Fruit fly (Drosophila melanogaster): ENCODE measurements around the gene CG3857.

CG3857 gene

DNA sequence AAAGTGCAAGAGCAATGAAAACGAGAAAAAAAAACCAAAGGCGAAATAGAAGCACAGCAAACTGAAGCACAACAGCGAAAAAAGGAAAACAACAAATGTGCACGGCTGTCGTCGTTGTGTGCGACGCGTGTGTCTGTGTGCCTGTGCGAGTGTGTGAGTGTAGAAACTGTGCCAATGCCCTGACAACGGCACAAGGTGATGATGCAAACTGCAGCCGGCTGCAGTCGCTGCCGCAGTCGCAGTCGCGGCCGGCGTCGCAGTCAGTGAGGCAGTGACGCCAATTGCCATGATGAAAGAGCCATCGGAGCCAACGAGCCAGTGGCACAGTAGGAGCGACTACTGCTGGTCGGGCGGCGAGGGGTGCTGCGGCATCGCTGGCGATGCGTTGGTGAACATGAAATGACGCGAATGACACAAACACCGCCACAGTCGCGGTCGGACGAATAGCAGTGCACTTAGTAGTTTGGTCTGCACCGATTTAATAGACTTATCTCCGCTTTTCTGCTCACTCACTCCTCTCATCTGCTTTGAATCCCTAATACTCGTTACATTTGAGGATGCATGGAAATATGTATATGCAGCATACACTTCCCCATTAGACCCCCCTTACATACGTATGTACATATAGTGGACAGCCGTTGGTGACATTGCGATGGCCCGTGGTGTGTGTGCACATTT lies 28.9 kb upstream of the CG3857 start:
- TF ChIP-seq EcR (GFP tag; optimal IDR thresholded peaks at IDR 0.05), result peak in 1 of 2 experiments; percentile 90
- no peak for TF ChIP-seq CG8478 (optimal IDR thresholded peaks at IDR 0.05)

DNA sequence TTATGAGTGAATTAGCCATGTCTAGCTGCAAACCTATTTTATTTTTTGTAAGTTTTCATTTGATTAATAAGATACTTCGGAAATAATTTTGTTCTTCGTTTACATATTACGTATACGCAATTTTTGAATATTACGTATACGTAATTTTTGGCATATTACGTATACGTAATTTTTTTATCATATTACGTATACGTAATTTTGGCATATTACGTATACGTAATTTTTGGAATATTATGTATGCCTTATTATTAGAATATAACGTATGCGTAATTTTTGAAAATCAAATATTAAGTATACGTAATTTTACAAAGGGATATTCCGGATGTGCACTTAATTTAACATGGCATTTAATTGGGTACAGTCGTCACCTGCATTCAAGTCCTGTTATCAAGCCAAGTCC lies 28.3 kb upstream of the CG3857 start:
- no peak for TF ChIP-seq pan (optimal IDR thresholded peaks at IDR 0.05)
- no peak for TF ChIP-seq usp (GFP tag; optimal IDR thresholded peaks at IDR 0.05)
- no peak for TF ChIP-seq CG8478 (optimal IDR thresholded peaks at IDR 0.05)
- no peak for TF ChIP-seq Dll (optimal IDR thresholded peaks at IDR 0.05)
- no peak for TF ChIP-seq psq (optimal IDR thresholded peaks at IDR 0.05)
- TF ChIP-seq EcR (GFP tag; optimal IDR thresholded peaks at IDR 0.05), result no peak

DNA sequence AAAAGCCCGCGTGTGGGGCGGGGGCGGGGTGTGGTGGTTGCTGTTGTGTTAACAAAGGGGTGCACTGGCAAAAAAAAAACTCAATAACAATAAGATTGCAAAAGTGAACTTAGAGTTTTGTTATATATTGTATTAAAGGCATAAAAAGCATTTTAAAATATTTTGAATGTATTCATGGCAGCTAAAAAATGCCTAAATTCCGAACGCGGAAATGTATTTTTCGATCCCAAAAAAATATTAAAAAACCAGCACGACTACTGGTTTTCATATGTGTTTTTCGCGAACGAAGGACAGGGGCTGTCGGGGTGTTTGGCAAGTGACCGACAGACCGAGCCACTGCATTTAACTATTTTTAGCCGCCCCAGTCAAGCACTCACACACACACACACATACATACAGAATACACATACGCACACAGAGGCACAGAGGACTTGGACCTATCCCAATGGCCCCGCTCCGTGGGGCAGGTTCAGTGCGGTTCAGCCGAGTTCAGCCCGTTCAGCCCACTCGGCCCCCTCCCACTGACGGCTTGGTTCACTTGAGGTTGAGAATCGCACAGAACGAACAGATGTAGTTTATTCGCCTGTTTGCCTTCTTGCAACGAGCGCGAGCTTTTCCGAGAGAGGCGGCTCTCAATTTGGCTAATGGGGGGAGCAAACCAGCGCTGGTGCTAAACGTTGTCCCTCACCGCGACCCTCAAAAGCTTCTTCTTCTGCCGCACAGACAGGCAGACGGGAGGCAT lies 27.1 kb upstream of the CG3857 start:
- TF ChIP-seq usp (GFP tag; optimal IDR thresholded peaks at IDR 0.05) (no peak), EcR (GFP tag; optimal IDR thresholded peaks at IDR 0.05) (peak in 1 of 2 experiments; percentile 84)

DNA sequence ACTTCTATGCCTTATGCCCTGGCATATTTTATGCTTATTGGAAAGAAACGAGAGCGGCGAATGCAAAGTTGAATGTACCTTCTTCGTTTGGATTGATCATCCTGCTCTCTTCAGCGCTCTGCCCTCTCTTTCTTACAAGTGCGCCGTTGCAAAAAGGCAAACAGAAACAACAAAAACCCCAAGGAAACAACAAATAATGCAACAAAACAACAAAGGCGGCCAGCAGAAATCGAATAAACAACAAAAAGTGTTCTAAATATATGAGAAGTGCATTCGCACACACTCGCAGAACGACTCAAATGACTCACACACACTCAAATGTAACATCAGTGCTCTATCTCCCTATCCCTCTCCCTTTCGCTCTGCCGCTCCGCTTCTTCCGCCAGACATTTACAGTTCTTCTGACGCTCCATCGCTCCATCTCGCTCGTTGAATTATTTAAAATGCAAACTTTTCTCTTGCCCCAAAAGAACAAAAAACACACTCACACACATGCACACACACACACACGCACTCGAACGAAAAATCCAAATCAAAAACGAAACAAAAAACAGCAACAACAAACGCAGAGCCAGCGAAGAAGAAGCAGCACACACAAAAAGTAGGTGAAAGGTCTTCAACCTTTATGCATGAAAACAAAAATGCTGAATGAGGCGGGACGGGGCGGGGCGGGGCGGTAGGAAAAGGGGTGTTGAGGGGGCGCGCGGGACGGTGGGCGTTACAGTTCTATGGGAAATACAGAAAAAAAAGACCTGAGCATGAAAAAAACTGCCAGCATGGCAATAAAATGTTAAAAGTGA lies 26.3 kb upstream of the CG3857 start:
- TF ChIP-seq psq (optimal IDR thresholded peaks at IDR 0.05), result no peak
- TF ChIP-seq EcR (GFP tag; optimal IDR thresholded peaks at IDR 0.05), result peak in 1 of 2 experiments; percentile 55
- peak; percentile 3 for TF ChIP-seq Dll (optimal IDR thresholded peaks at IDR 0.05)
- TF ChIP-seq usp (GFP tag; optimal IDR thresholded peaks at IDR 0.05), result no peak

DNA sequence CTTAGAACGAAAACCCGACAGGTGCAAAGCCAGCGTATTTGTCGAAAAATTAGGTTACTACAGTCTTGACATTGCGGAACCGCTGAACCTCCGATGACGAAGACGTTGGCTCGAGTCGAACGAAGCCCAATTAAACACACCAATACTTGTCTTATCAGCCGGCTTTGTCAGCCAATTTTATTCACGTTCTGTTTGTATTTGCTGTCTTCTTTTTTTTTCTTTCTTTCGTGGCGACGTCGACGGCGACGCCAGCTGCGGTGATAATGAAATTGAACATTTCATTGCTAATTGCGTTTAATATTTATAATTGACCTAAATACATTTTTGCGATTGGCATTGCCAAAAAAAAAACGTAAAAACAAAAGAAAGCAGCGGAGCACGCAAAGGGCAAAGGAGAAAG lies 25.7 kb upstream of the CG3857 start:
- no peak for TF ChIP-seq pan (optimal IDR thresholded peaks at IDR 0.05)
- TF ChIP-seq EcR (GFP tag; optimal IDR thresholded peaks at IDR 0.05), result no peak
- TF ChIP-seq CG8478 (optimal IDR thresholded peaks at IDR 0.05), result no peak
- TF ChIP-seq usp (GFP tag; optimal IDR thresholded peaks at IDR 0.05), result no peak
- no peak for TF ChIP-seq Dll (optimal IDR thresholded peaks at IDR 0.05)
- no peak for TF ChIP-seq psq (optimal IDR thresholded peaks at IDR 0.05)

DNA sequence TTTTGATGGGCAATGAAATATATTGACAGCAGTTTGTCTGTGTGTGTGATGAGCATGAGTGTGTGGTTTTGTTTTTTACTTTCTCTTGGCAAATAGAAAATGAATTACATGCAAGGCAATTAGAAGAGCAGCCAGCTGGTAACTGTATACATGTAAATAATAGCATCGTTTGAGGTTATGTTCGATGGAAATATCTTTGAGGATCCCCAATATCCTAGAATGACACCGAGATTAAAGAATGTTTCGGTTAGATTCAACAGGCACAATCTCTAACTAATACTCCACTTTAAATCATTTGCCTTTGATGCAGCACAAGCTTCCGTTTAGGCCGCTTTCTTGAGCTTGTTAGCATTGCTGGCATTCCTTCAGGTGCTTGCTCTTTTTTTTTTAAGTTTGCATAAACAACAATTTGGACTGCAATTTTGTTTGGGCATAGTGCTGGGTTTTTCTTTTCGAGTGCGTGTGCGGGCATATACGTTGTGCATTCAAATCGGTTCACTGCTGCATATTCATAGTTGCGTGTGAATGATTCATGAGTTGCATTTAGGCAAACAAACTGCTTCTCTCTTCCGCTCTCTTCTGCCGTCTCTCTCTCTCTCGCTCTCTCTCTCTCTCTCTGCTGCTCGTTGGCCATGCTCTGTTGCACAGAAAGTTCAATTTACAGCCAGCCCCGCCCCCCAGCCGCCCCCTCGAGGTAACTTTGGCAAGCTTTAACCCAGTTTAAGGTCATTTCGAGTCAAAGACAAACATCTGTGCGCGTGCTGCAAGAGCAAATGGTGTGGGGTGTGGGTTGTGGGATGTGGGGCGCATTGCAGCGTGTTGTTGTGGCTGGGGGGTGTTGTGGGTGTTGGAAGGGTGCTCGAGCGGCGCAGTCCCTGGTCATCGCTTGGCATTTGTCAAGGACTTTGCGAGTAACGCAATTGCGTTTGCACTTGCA lies 24.8 kb upstream of the CG3857 start:
- TF ChIP-seq Dll (optimal IDR thresholded peaks at IDR 0.05), result peak; percentile 8
- no peak for TF ChIP-seq EcR (GFP tag; optimal IDR thresholded peaks at IDR 0.05)

DNA sequence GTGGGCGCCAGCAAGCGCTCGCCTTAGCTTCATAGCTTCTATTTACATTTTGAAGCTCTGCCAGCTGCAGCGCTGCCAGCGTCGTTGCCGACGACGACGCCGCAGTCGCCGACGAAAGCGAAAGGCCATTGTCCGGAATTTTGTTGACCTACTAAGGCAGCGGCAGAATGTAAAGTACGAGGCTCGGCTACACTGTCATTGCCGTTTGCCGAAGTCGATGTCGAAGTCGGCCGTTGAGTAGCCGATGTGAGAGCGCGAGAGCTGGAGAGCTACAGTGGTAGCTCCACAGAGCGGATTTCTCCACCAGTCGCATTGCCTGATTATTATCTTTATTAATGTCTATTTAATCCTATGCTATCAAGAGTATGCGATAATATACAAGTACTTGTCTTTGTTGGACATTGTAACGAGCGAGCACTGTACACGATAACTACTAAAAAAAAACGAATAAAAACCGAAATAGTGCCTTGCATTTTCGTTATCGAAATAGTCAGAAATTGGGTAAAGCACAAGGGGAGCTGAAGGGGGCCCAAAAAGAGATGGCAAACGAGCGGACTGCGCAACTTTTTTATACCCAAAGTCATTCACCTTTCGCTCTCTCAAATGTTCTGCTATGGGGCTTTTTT lies 23.9 kb upstream of the CG3857 start:
- TF ChIP-seq CG8478 (optimal IDR thresholded peaks at IDR 0.05) (no peak), Dll (optimal IDR thresholded peaks at IDR 0.05) (no peak), pan (optimal IDR thresholded peaks at IDR 0.05) (no peak), EcR (GFP tag; optimal IDR thresholded peaks at IDR 0.05) (peak in 1 of 2 experiments; percentile 7)

DNA sequence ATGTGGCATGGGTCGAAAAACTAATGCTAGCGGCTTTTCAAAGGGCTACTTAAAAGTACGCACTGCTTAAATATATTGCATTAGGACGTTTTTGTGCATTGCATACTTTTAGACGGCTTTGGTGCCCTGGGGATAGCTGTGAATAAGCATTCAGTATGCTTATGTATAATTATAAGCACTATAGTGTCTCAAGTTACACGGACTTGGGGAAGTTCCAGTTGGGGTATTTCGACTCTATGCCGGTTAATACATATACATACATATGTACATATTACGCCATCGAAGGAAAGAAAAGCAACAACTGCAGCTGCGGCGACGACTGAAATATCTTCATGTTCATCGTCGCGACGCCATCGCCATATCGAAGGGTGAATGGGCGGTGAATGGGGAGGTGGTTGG lies 23.4 kb upstream of the CG3857 start:
- TF ChIP-seq pan (optimal IDR thresholded peaks at IDR 0.05), result no peak
- TF ChIP-seq psq (optimal IDR thresholded peaks at IDR 0.05), result no peak
- TF ChIP-seq CG8478 (optimal IDR thresholded peaks at IDR 0.05), result no peak
- no peak for TF ChIP-seq EcR (GFP tag; optimal IDR thresholded peaks at IDR 0.05)
- TF ChIP-seq usp (GFP tag; optimal IDR thresholded peaks at IDR 0.05), result no peak
- TF ChIP-seq Dll (optimal IDR thresholded peaks at IDR 0.05), result no peak

DNA sequence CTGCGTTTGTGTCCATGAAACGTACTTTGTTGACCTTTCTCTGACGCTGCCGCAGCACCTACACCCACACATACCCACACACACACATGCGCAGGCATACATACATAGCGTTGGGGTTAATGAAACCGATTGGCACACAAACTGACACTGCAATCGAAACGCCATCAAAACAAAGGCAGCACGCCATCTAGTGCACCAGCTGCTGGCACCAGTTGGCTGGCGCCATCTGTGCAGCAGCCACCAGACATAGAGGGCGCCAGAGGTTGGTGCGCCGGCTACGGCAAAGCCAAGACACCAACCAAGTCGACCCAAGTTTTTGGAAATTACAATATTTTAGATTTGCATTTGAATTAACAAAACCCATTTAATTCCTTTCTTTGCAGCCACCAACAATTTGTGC lies 13.1 kb upstream of the CG3857 start:
- TF ChIP-seq psq (optimal IDR thresholded peaks at IDR 0.05), result no peak
- no peak for TF ChIP-seq pan (optimal IDR thresholded peaks at IDR 0.05)
- TF ChIP-seq CG8478 (optimal IDR thresholded peaks at IDR 0.05), result no peak
- peak; percentile 84 to 92 for TF ChIP-seq EcR (GFP tag; optimal IDR thresholded peaks at IDR 0.05)
- TF ChIP-seq Dll (optimal IDR thresholded peaks at IDR 0.05), result peak; percentile 74

DNA sequence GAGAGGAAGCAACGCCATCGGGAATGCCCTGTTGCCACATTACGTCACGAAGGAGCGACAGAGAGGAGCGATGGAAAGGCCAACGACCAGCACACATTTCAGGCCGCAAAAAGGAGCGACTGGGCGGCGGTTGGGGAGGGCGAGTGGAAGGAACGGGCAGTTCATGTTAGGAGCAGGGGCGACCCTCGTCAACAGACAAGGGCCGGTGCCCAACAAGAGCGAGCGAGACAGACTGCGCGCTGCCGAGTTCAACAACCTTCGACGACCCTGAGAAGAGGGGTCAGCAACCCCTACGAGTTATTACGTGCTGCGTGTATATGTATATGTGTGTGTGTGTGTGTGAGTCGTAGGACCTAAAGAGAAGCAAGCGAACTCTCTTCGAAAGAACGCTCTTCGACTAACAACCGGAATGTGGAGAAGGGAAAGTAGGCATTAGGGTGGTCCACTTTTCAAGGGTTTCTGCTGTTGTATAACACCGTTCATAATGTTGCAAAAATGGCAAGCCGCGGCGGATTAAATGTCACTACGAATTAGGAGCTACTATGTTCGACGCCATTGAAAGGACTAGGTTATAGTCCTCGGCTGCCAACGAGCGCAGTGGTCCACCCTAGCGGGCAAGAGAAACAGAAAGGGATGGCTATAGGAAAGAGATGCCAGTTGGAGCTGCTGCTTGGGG lies 11.7 kb upstream of the CG3857 start:
- TF ChIP-seq Dll (optimal IDR thresholded peaks at IDR 0.05) (no peak), EcR (GFP tag; optimal IDR thresholded peaks at IDR 0.05) (peak; percentile 99)

DNA sequence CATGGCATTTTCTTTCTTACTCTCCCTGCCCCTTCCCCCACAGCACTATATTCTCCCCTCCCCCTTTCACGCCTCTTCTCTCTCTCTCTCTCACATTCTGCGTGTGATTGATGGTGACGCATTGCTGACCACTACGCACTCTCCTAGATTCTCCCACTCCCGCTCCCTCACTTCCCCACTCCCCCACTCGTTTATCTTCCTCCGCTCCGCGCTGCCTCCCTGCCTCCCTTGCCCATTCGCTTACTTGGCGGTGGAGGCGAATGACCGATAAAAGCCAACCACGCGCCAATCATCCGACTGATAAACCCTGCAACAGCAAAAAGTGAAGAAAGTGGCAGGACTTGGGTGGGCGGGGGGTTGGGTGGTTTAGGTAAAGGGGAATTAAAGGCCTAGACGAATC lies 10.5 kb upstream of the CG3857 start:
- TF ChIP-seq EcR (GFP tag; optimal IDR thresholded peaks at IDR 0.05), result peak; percentile 85 to 95
- no peak for TF ChIP-seq CG8478 (optimal IDR thresholded peaks at IDR 0.05)
